Fruit fly (Drosophila melanogaster) whole organism, embryonic: ENCODE data around the gene CG13060.

Experiments
- Adf1 ChIP-seq: fragments of 200-800 bp; sonication (Bioruptor generic); IDR thresholded peaks from 2 replicates; pipeline ENCODE4 v1.3.6; 2022; ENCODE audit warnings: missing biosample characterization, missing genetic modification characterization
- CG5180 ChIP-seq: fragments of 200-800 bp; sonication (Bioruptor generic); optimal IDR thresholded peaks from 3 replicates; lab custom pipeline; 2017; ENCODE audit warnings: missing biosample characterization, missing genetic modification characterization, mild to moderate bottlenecking, moderate library complexity, missing genetic modification reagents
- CG6683 ChIP-seq: fragments of 200-800 bp; sonication (Bioruptor generic); optimal IDR thresholded peaks from 2 replicates; lab custom pipeline; 2017; ENCODE audit warnings: missing biosample characterization, mild to moderate bottlenecking, missing genetic modification characterization, missing genetic modification reagents
- Dbx ChIP-seq: fragments of 200-800 bp; sonication (Bioruptor generic); IDR thresholded peaks from 3 replicates; pipeline ENCODE4 v1.3.6; 2022; ENCODE audit warnings: missing biosample characterization, missing genetic modification characterization
- Hmx ChIP-seq: fragments of 200-800 bp; sonication (Bioruptor generic); optimal IDR thresholded peaks from 2 replicates; lab custom pipeline; 2016; ENCODE audit warnings: missing biosample characterization, missing genetic modification characterization
- Mad ChIP-seq: fragments of 200-800 bp; sonication (Bioruptor generic); optimal IDR thresholded peaks from 2 replicates; lab custom pipeline; 2016; ENCODE audit warnings: missing biosample characterization, missing genetic modification characterization
- Neu2 ChIP-seq: fragments of 200-800 bp; sonication (Bioruptor generic); optimal IDR thresholded peaks from 3 replicates; lab custom pipeline; 2016; ENCODE audit warnings: missing biosample characterization, missing genetic modification characterization, borderline replicate concordance
- en ChIP-seq: fragments of 200-800 bp; sonication (Bioruptor generic); optimal IDR thresholded peaks from 2 replicates; lab custom pipeline; 2016; ENCODE audit warnings: missing biosample characterization, missing genetic modification characterization
- gcm2 ChIP-seq: fragments of 200-800 bp; sonication (Bioruptor generic); optimal IDR thresholded peaks from 2 replicates; lab custom pipeline; 2016; ENCODE audit warnings: missing biosample characterization, missing genetic modification characterization
- gsb-n ChIP-seq: fragments of 200-800 bp; sonication (Bioruptor generic); optimal IDR thresholded peaks from 3 replicates; lab custom pipeline; 2018; ENCODE audit warnings: missing biosample characterization, mild to moderate bottlenecking, missing genetic modification characterization
- psq ChIP-seq: fragments of 200-800 bp; sonication (Bioruptor generic); optimal IDR thresholded peaks from 2 replicates; lab custom pipeline; 2017; ENCODE audit warnings: missing biosample characterization, missing genetic modification characterization
- trem ChIP-seq: fragments of 200-800 bp; optimal IDR thresholded peaks from 3 replicates; lab custom pipeline; 2019; ENCODE audit warnings: missing biosample characterization, mild to moderate bottlenecking, missing genetic modification characterization, moderate library complexity

- TF ChIP-seq Neu2 (GFP tag; lab: Kevin White, UChicago) (no peak), Adf1 (GFP tag; lab: Robert Waterston, UW) (no peak), psq (no peak), gcm2 (GFP tag; lab: Kevin White, UChicago) (no peak), Dbx (GFP tag; lab: Robert Waterston, UW) (no peak), Hmx (GFP tag; lab: Kevin White, UChicago) (no peak), Mad (GFP tag; lab: Kevin White, UChicago) (no peak), CG5180 (GFP tag; lab: Kevin White, UChicago) (no peak), trem (tag; lab: Kevin White, UChicago) (no peak), CG6683 (GFP tag; lab: Kevin White, UChicago) (no peak), gsb-n (tag; lab: Kevin White, UChicago) (no peak), en (no peak)
These were observed 42.5 kb upstream of the CG13060 start, which contains the start of gene CG13065 for dm6 chr3L:16277135-16277534.
